Fruit fly (Drosophila melanogaster) whole organism, embryonic: Measurements from ENCODE around the gene CG14052.
A peak's percentile ranks its signal among the peaks of the same experiment; 100 is the strongest.

Source experiments
- Bgb ChIP-seq: fragments of 200-800 bp; sonication (Bioruptor generic); IDR thresholded peaks from 2 replicates; pipeline ENCODE4 v1.3.6; 2022; ENCODE audit warnings: missing biosample characterization, missing genetic modification characterization; ENCODE audit not compliant: partially characterized antibody
- CG10147 ChIP-seq: fragments of 200-800 bp; sonication (Bioruptor generic); optimal IDR thresholded peaks from 2 replicates; lab custom pipeline; 2019; ENCODE audit warnings: missing biosample characterization, mild to moderate bottlenecking, missing genetic modification characterization, moderate library complexity
- CG1024 ChIP-seq: fragments of 200-800 bp; sonication (Bioruptor generic); IDR thresholded peaks from 2 replicates; pipeline ENCODE4 v1.3.6; 2022; ENCODE audit warnings: missing biosample characterization, missing genetic modification characterization
- CG13287 ChIP-seq: fragments of 200-800 bp; sonication (Bioruptor generic); IDR thresholded peaks from 2 replicates; pipeline ENCODE4 v1.3.6; 2022; ENCODE audit warnings: missing biosample characterization, missing genetic modification characterization; ENCODE audit not compliant: partially characterized antibody
- CG17912 ChIP-seq: fragments of 200-800 bp; sonication (Bioruptor generic); optimal IDR thresholded peaks from 2 replicates; lab custom pipeline; 2018; ENCODE audit warnings: missing biosample characterization, mild to moderate bottlenecking, missing genetic modification characterization
- CG18764 ChIP-seq: fragments of 200-800 bp; sonication (Bioruptor generic); optimal IDR thresholded peaks from 3 replicates; lab custom pipeline; 2016; ENCODE audit warnings: missing biosample characterization, missing genetic modification characterization
- CG34224 ChIP-seq: fragments of 200-800 bp; sonication (Bioruptor generic); IDR thresholded peaks from 3 replicates; pipeline ENCODE4 v1.3.6; 2022; ENCODE audit warnings: missing biosample characterization, missing genetic modification characterization; ENCODE audit not compliant: partially characterized antibody
- CG34422 ChIP-seq: fragments of 200-800 bp; sonication (Bioruptor generic); IDR thresholded peaks from 3 replicates; pipeline ENCODE4 v1.3.6; 2022; ENCODE audit warnings: missing biosample characterization, missing genetic modification characterization
- CG42726 ChIP-seq: fragments of 200-800 bp; sonication (Bioruptor generic); IDR thresholded peaks from 2 replicates; pipeline ENCODE4 v1.3.6; 2022; ENCODE audit warnings: missing biosample characterization, missing genetic modification characterization; ENCODE audit not compliant: partially characterized antibody
- CG6254 ChIP-seq: fragments of 200-800 bp; sonication (Bioruptor generic); optimal IDR thresholded peaks from 3 replicates; lab custom pipeline; 2017; ENCODE audit warnings: mild to moderate bottlenecking, missing biosample characterization, missing genetic modification reagents, missing genetic modification characterization
- CG8290 ChIP-seq, 3 experiments: fragments of 200-800 bp; sonication (Bioruptor generic); optimal IDR thresholded peaks; 2 replicates each; lab custom pipeline; 2016 to 2019; ENCODE audit warnings: missing biosample characterization in 3 of 3, missing genetic modification characterization in 3 of 3, mild to moderate bottlenecking in 2 of 3, moderate library complexity in 1 of 3
- CG8944 ChIP-seq: fragments of 200-800 bp; sonication (Bioruptor generic); optimal IDR thresholded peaks from 3 replicates; lab custom pipeline; 2016; ENCODE audit warnings: missing biosample characterization, missing genetic modification characterization
- Dll ChIP-seq: fragments of 200-800 bp; sonication (Bioruptor generic); IDR thresholded peaks from 4 replicates; pipeline ENCODE4 v1.3.6; 2022; ENCODE audit warnings: missing biosample characterization, missing genetic modification characterization; ENCODE audit not compliant: partially characterized antibody
- Doc2 ChIP-seq: fragments of 200-800 bp; sonication (Bioruptor generic); IDR thresholded peaks from 2 replicates; pipeline ENCODE4 v1.3.6; 2022; ENCODE audit warnings: missing biosample characterization, missing genetic modification characterization
- Dref ChIP-seq: fragments of 200-800 bp; sonication (Bioruptor generic); IDR thresholded peaks from 2 replicates; pipeline ENCODE4 v1.3.6; 2022; ENCODE audit warnings: missing biosample characterization, missing genetic modification characterization
- E2f2 ChIP-seq: fragments of 200-800 bp; sonication (Bioruptor generic); IDR thresholded peaks from 2 replicates; pipeline ENCODE4 v1.3.6; 2022; ENCODE audit warnings: missing biosample characterization, missing genetic modification characterization
- Ets97D ChIP-seq: fragments of 200-800 bp; sonication (Bioruptor generic); optimal IDR thresholded peaks from 3 replicates; lab custom pipeline; 2016; ENCODE audit warnings: missing biosample characterization, missing genetic modification characterization
- Hand ChIP-seq: fragments of 200-800 bp; sonication (Bioruptor generic); optimal IDR thresholded peaks from 2 replicates; lab custom pipeline; 2017; ENCODE audit warnings: mild to moderate bottlenecking, missing biosample characterization, missing genetic modification reagents, missing genetic modification characterization
- HmgZ ChIP-seq: fragments of 200-800 bp; sonication (Bioruptor generic); optimal IDR thresholded peaks from 2 replicates; lab custom pipeline; 2018; ENCODE audit warnings: missing biosample characterization, mild to moderate bottlenecking, missing genetic modification characterization
- MTF-1 ChIP-seq: fragments of 200-800 bp; sonication (Bioruptor generic); optimal IDR thresholded peaks from 2 replicates; lab custom pipeline; 2018; ENCODE audit warnings: missing biosample characterization, mild to moderate bottlenecking, missing genetic modification characterization, borderline replicate concordance
- Med ChIP-seq: fragments of 200-800 bp; sonication (Bioruptor generic); peaks from one replicate; lab custom pipeline; 2016; ENCODE audit warnings: missing biosample characterization, missing genetic modification characterization, mild to moderate bottlenecking, inconsistent platforms, moderate library complexity
- Opbp ChIP-seq: fragments of 200-800 bp; sonication (Bioruptor generic); IDR thresholded peaks from 3 replicates; pipeline ENCODE4 v1.3.6; 2022; ENCODE audit warnings: missing biosample characterization, missing genetic modification characterization; ENCODE audit not compliant: partially characterized antibody
- amos ChIP-seq: fragments of 200-800 bp; sonication (Bioruptor generic); IDR thresholded peaks from 2 replicates; pipeline ENCODE4 v1.3.6; 2022; ENCODE audit warnings: missing biosample characterization, missing genetic modification characterization; ENCODE audit not compliant: partially characterized antibody
- ato ChIP-seq: fragments of 200-800 bp; sonication (Bioruptor generic); IDR thresholded peaks from 2 replicates; pipeline ENCODE4 v1.3.6; 2022; ENCODE audit warnings: missing biosample characterization, missing genetic modification characterization; ENCODE audit not compliant: partially characterized antibody
- bbx ChIP-seq: fragments of 200-800 bp; sonication (Bioruptor generic); IDR thresholded peaks from 2 replicates; pipeline ENCODE4 v1.3.6; 2022; ENCODE audit warnings: missing biosample characterization, missing genetic modification characterization; ENCODE audit not compliant: partially characterized antibody
- bcd ChIP-seq: fragments of 200-800 bp; sonication (Bioruptor generic); optimal IDR thresholded peaks from 2 replicates; lab custom pipeline; 2017; ENCODE audit warnings: missing biosample characterization, mild to moderate bottlenecking, missing genetic modification characterization
- bigmax ChIP-seq: fragments of 200-800 bp; sonication (Bioruptor generic); optimal IDR thresholded peaks from 2 replicates; lab custom pipeline; 2018; ENCODE audit warnings: missing biosample characterization, mild to moderate bottlenecking, missing genetic modification characterization
- caup ChIP-seq: fragments of 200-800 bp; sonication (Bioruptor generic); optimal IDR thresholded peaks from 3 replicates; lab custom pipeline; 2017; ENCODE audit warnings: missing biosample characterization, mild to moderate bottlenecking, missing genetic modification characterization, moderate library complexity; ENCODE audit not compliant: severe bottlenecking
- chinmo ChIP-seq: fragments of 200-800 bp; sonication (Bioruptor generic); IDR thresholded peaks from 4 replicates; pipeline ENCODE4 v1.3.6; 2022; ENCODE audit warnings: missing biosample characterization, missing genetic modification characterization; ENCODE audit not compliant: partially characterized antibody
- dm ChIP-seq: fragments of 200-800 bp; sonication (Bioruptor generic); optimal IDR thresholded peaks from 3 replicates; lab custom pipeline; 2016; ENCODE audit warnings: missing biosample characterization, missing genetic modification characterization
- esg ChIP-seq: fragments of 200-800 bp; sonication (Bioruptor generic); conservative IDR thresholded peaks from 2 replicates; pipeline ENCODE4 v1.3.6; 2022; ENCODE audit warnings: missing biosample characterization, missing genetic modification characterization
- gfzf ChIP-seq: fragments of 200-800 bp; sonication (Bioruptor generic); optimal IDR thresholded peaks from 2 replicates; lab custom pipeline; 2016; ENCODE audit warnings: missing biosample characterization, mild to moderate bottlenecking, missing genetic modification characterization, moderate library complexity
- hbn ChIP-seq: fragments of 200-800 bp; sonication (Bioruptor generic); IDR thresholded peaks from 2 replicates; pipeline ENCODE4 v1.3.6; 2022; ENCODE audit warnings: missing biosample characterization, missing genetic modification characterization; ENCODE audit not compliant: partially characterized antibody
- inv ChIP-seq: fragments of 200-800 bp; sonication (Bioruptor generic); IDR thresholded peaks from 2 replicates; pipeline ENCODE4 v1.3.6; 2022; ENCODE audit warnings: missing biosample characterization, missing genetic modification characterization; ENCODE audit not compliant: partially characterized antibody
- mirr ChIP-seq: fragments of 200-800 bp; sonication (Bioruptor generic); optimal IDR thresholded peaks from 3 replicates; lab custom pipeline; 2018; ENCODE audit warnings: missing biosample characterization, mild to moderate bottlenecking, missing genetic modification characterization
- nerfin-2 ChIP-seq: fragments of 200-800 bp; sonication (Bioruptor generic); IDR thresholded peaks from 2 replicates; pipeline ENCODE4 v1.3.6; 2022; ENCODE audit warnings: missing biosample characterization, missing genetic modification characterization; ENCODE audit not compliant: partially characterized antibody
- pfk ChIP-seq: fragments of 200-800 bp; sonication (Bioruptor generic); optimal IDR thresholded peaks from 2 replicates; lab custom pipeline; 2018; ENCODE audit warnings: missing biosample characterization, mild to moderate bottlenecking, missing genetic modification characterization, moderate library complexity
- repo ChIP-seq: fragments of 200-800 bp; sonication (Bioruptor generic); optimal IDR thresholded peaks from 2 replicates; lab custom pipeline; 2016; ENCODE audit warnings: missing biosample characterization, missing genetic modification characterization
- rib ChIP-seq: fragments of 200-800 bp; sonication (Bioruptor generic); IDR thresholded peaks from 2 replicates; pipeline ENCODE4 v1.3.6; 2022; ENCODE audit warnings: missing biosample characterization, missing genetic modification characterization
- row ChIP-seq: fragments of 200-800 bp; sonication (Bioruptor generic); IDR thresholded peaks from 3 replicates; pipeline ENCODE4 v1.3.6; 2022; ENCODE audit warnings: missing biosample characterization, missing genetic modification characterization
- sens ChIP-seq: fragments of 200-800 bp; sonication (Bioruptor generic); peaks from one replicate; lab custom pipeline; 2016; ENCODE audit warnings: missing biosample characterization, missing genetic modification characterization
- tna ChIP-seq: fragments of 200-800 bp; sonication (Bioruptor generic); IDR thresholded peaks from 2 replicates; pipeline ENCODE4 v1.3.6; 2022; ENCODE audit warnings: missing biosample characterization, missing genetic modification characterization; ENCODE audit not compliant: partially characterized antibody
- unc-4 ChIP-seq: fragments of 200-800 bp; sonication (Bioruptor generic); IDR thresholded peaks from 2 replicates; pipeline ENCODE4 v1.3.6; 2022; ENCODE audit warnings: missing biosample characterization, missing genetic modification characterization; ENCODE audit not compliant: partially characterized antibody
- vnd ChIP-seq: fragments of 200-800 bp; sonication (Bioruptor generic); IDR thresholded peaks from 3 replicates; pipeline ENCODE4 v1.3.6; 2022; ENCODE audit warnings: missing biosample characterization, missing genetic modification characterization; ENCODE audit not compliant: partially characterized antibody
- zen2 ChIP-seq: fragments of 200-800 bp; sonication (Bioruptor generic); IDR thresholded peaks from 3 replicates; pipeline ENCODE4 v1.3.6; 2022; ENCODE audit warnings: missing biosample characterization, missing genetic modification characterization; ENCODE audit not compliant: partially characterized antibody

Gene CG14052

dm6 chrX:2241842-2242241 is 18.3 kb downstream of the CG14052 start, which contains the start of gene kz (continued):
- TF ChIP-seq repo (GFP tag; lab: Kevin White, UChicago): no peak
- peak; percentile 91 for TF ChIP-seq CG13287 (GFP tag; lab: Robert Waterston, UW)
- peak; percentile 57; the same call in 1 of the 3 replicates for TF ChIP-seq row (GFP tag; lab: Robert Waterston, UW)
- TF ChIP-seq pfk (GFP tag; lab: Kevin White, UChicago): no peak
- peak; percentile 75 for TF ChIP-seq unc-4 (GFP tag; lab: Robert Waterston, UW)
- peak; percentile 64 for TF ChIP-seq sens (GFP tag; lab: Kevin White, UChicago)
- peak; percentile 94 for TF ChIP-seq CG34224 (GFP tag; lab: Robert Waterston, UW)
- TF ChIP-seq Doc2: no peak
- TF ChIP-seq dm (GFP tag; lab: Kevin White, UChicago): peak; percentile 92
- TF ChIP-seq CG42726 (GFP tag; lab: Robert Waterston, UW): peak; percentile 84; the same call in 1 of the 2 replicates
- TF ChIP-seq Opbp (GFP tag; lab: Robert Waterston, UW): peak; percentile 92
- TF ChIP-seq bbx (GFP tag; lab: Robert Waterston, UW): peak; percentile 94
- peak; percentile 75 for TF ChIP-seq CG1024 (GFP tag; lab: Robert Waterston, UW)
- no peak for TF ChIP-seq bcd (GFP tag; lab: Kevin White, UChicago)
- peak; percentile 77 for TF ChIP-seq Med (GFP tag; lab: Kevin White, UChicago)
- TF ChIP-seq zen2: peak; percentile 88
- TF ChIP-seq vnd (GFP tag; lab: Robert Waterston, UW): peak; percentile 95
- TF ChIP-seq CG10147: no peak
- peak; percentile 91 for TF ChIP-seq amos
- TF ChIP-seq CG8944 (GFP tag; lab: Kevin White, UChicago): no peak
- TF ChIP-seq E2f2: peak; percentile 64
- TF ChIP-seq Ets97D: peak; percentile 60
- peak; percentile 88 for TF ChIP-seq inv (GFP tag; lab: Robert Waterston, UW)
- TF ChIP-seq nerfin-2 (GFP tag; lab: Robert Waterston, UW): peak; percentile 100
- no peak for TF ChIP-seq CG17912
- TF ChIP-seq Dll (GFP tag; lab: Robert Waterston, UW): peak; percentile 77
- peak; percentile 50 for TF ChIP-seq gfzf (GFP tag; lab: Kevin White, UChicago)
- TF ChIP-seq esg (GFP tag; lab: Robert Waterston, UW): no peak
- 0 out of 3 replicates have a peak, but pooled peaks have one; percentile 17 for TF ChIP-seq CG34422 (GFP tag; lab: Robert Waterston, UW)
- peak; percentile 97 for TF ChIP-seq chinmo (GFP tag; lab: Robert Waterston, UW)
- no peak for TF ChIP-seq bigmax
- no peak for TF ChIP-seq mirr (GFP tag; lab: Kevin White, UChicago)
- no peak for TF ChIP-seq CG18764 (GFP tag; lab: Kevin White, UChicago)
- no peak for TF ChIP-seq rib (GFP tag; lab: Robert Waterston, UW)
- peak; percentile 99 for TF ChIP-seq tna (GFP tag; lab: Robert Waterston, UW)
- peak; percentile 97 for TF ChIP-seq Dref (GFP tag; lab: Robert Waterston, UW)
- TF ChIP-seq MTF-1 (GFP tag; lab: Kevin White, UChicago): no peak
- TF ChIP-seq Hand (GFP tag; lab: Kevin White, UChicago): no peak
- TF ChIP-seq hbn (GFP tag; lab: Robert Waterston, UW): peak; percentile 61
- no peak for TF ChIP-seq CG8290 (GFP tag; optimal IDR thresholded peaks at IDR 0.05; lab: Kevin White, UChicago)
- TF ChIP-seq CG8290 (tag; optimal IDR thresholded peaks at IDR 0.05; lab: Kevin White, UChicago): no peak
- no peak for TF ChIP-seq CG6254 (GFP tag; lab: Kevin White, UChicago)
- TF ChIP-seq ato: peak; percentile 97
- TF ChIP-seq HmgZ: peak; percentile 55
- no peak for TF ChIP-seq caup (GFP tag; lab: Kevin White, UChicago)
- TF ChIP-seq Bgb (GFP tag; lab: Robert Waterston, UW): peak; percentile 97
